Fruit fly (Drosophila melanogaster) whole organism, embryonic: ENCODE data around the gene CG16719.

Experiments used
- B-H2 ChIP-seq: fragments of 200-800 bp; sonication (Bioruptor generic); optimal IDR thresholded peaks from 2 replicates; lab custom pipeline; 2018; ENCODE audit warnings: missing biosample characterization, mild to moderate bottlenecking, missing genetic modification characterization
- Bteb2 ChIP-seq: fragments of 200-800 bp; sonication (Bioruptor generic); optimal IDR thresholded peaks from 2 replicates; lab custom pipeline; 2016; ENCODE audit warnings: missing biosample characterization, missing genetic modification characterization
- CG10267 ChIP-seq: fragments of 200-800 bp; sonication (Bioruptor generic); optimal IDR thresholded peaks from 2 replicates; lab custom pipeline; 2018; ENCODE audit warnings: missing biosample characterization, mild to moderate bottlenecking, missing genetic modification characterization, moderate library complexity
- CG11723 ChIP-seq: fragments of 200-800 bp; sonication (Bioruptor generic); optimal IDR thresholded peaks from 2 replicates; lab custom pipeline; 2017; ENCODE audit warnings: missing biosample characterization, mild to moderate bottlenecking, missing genetic modification characterization
- CG12219 ChIP-seq: fragments of 200-800 bp; sonication (Bioruptor generic); optimal IDR thresholded peaks from 3 replicates; lab custom pipeline; 2018; ENCODE audit warnings: missing biosample characterization, mild to moderate bottlenecking, missing genetic modification characterization
- CG12659 ChIP-seq: fragments of 200-800 bp; sonication (Bioruptor generic); optimal IDR thresholded peaks from 3 replicates; lab custom pipeline; 2017; ENCODE audit warnings: mild to moderate bottlenecking, missing biosample characterization, missing genetic modification reagents, missing genetic modification characterization
- CG12942 ChIP-seq: fragments of 200-800 bp; sonication (Bioruptor generic); optimal IDR thresholded peaks from 3 replicates; lab custom pipeline; 2016; ENCODE audit warnings: missing biosample characterization, missing genetic modification characterization
- CG14710 ChIP-seq: fragments of 200-800 bp; sonication (Bioruptor generic); optimal IDR thresholded peaks from 3 replicates; lab custom pipeline; 2019; ENCODE audit warnings: missing biosample characterization, mild to moderate bottlenecking, missing genetic modification characterization, moderate library complexity
- CG17802 ChIP-seq: fragments of 200-800 bp; sonication (Bioruptor generic); optimal IDR thresholded peaks from 2 replicates; lab custom pipeline; 2018; ENCODE audit warnings: missing biosample characterization, mild to moderate bottlenecking, missing genetic modification characterization, moderate library complexity
- CG2116 ChIP-seq: fragments of 200-800 bp; sonication (Bioruptor generic); optimal IDR thresholded peaks from 3 replicates; lab custom pipeline; 2018; ENCODE audit warnings: missing biosample characterization, mild to moderate bottlenecking, missing genetic modification characterization
- CG2120 ChIP-seq: fragments of 200-800 bp; sonication (Bioruptor generic); optimal IDR thresholded peaks from 3 replicates; lab custom pipeline; 2016; ENCODE audit warnings: missing biosample characterization, missing genetic modification characterization
- CG3163 ChIP-seq: fragments of 200-800 bp; sonication (Bioruptor generic); optimal IDR thresholded peaks from 3 replicates; lab custom pipeline; 2016; ENCODE audit warnings: missing biosample characterization, missing genetic modification characterization
- CG3847 ChIP-seq: fragments of 200-800 bp; sonication (Bioruptor generic); IDR thresholded peaks from 2 replicates; pipeline ENCODE4 v1.3.6; 2022; ENCODE audit warnings: missing biosample characterization, missing genetic modification characterization
- CG3995 ChIP-seq: fragments of 200-800 bp; sonication (Bioruptor generic); optimal IDR thresholded peaks from 3 replicates; lab custom pipeline; 2016; ENCODE audit warnings: missing biosample characterization, missing genetic modification characterization
- CG7556 ChIP-seq: fragments of 200-800 bp; sonication (Bioruptor generic); optimal IDR thresholded peaks from 2 replicates; lab custom pipeline; 2017; ENCODE audit warnings: missing biosample characterization, mild to moderate bottlenecking, missing genetic modification characterization
- CG7839 ChIP-seq: fragments of 200-800 bp; sonication (Bioruptor generic); optimal IDR thresholded peaks from 3 replicates; lab custom pipeline; 2018; ENCODE audit warnings: missing biosample characterization, mild to moderate bottlenecking, missing genetic modification characterization, moderate library complexity
- CG9932 ChIP-seq: fragments of 200-800 bp; sonication (Bioruptor generic); IDR thresholded peaks from 2 replicates; pipeline ENCODE4 v1.3.6; 2022; ENCODE audit warnings: missing biosample characterization, missing genetic modification characterization
- CTCF ChIP-seq: fragments of 200-800 bp; sonication (Bioruptor generic); optimal IDR thresholded peaks from 2 replicates; lab custom pipeline; 2017; ENCODE audit warnings: missing biosample characterization, mild to moderate bottlenecking, missing genetic modification characterization, moderate library complexity
- Chrac-16 ChIP-seq: fragments of 200-800 bp; sonication (Bioruptor generic); optimal IDR thresholded peaks from 3 replicates; lab custom pipeline; 2016; ENCODE audit warnings: missing biosample characterization, missing genetic modification characterization
- Deaf1 ChIP-seq: fragments of 200-800 bp; optimal IDR thresholded peaks from 3 replicates; lab custom pipeline; 2019; ENCODE audit warnings: missing biosample characterization, mild to moderate bottlenecking, missing genetic modification characterization, moderate library complexity
- Dll ChIP-seq: fragments of 200-800 bp; sonication (Bioruptor generic); IDR thresholded peaks from 4 replicates; pipeline ENCODE4 v1.3.6; 2022; ENCODE audit warnings: missing biosample characterization, missing genetic modification characterization; ENCODE audit not compliant: partially characterized antibody
- Ets65A ChIP-seq: fragments of 200-800 bp; sonication (Bioruptor generic); peaks from one replicate; lab custom pipeline; 2016; ENCODE audit warnings: missing biosample characterization, missing genetic modification characterization
- Ets97D ChIP-seq: fragments of 200-800 bp; sonication (Bioruptor generic); optimal IDR thresholded peaks from 3 replicates; lab custom pipeline; 2016; ENCODE audit warnings: missing biosample characterization, missing genetic modification characterization
- Fer2 ChIP-seq: fragments of 200-800 bp; sonication (Bioruptor generic); optimal IDR thresholded peaks from 2 replicates; lab custom pipeline; 2018; ENCODE audit warnings: missing biosample characterization, mild to moderate bottlenecking, missing genetic modification characterization, moderate library complexity
- Fer3 ChIP-seq: fragments of 200-800 bp; sonication (Bioruptor generic); optimal IDR thresholded peaks from 2 replicates; lab custom pipeline; 2018; ENCODE audit warnings: missing biosample characterization, mild to moderate bottlenecking, missing genetic modification characterization, moderate library complexity
- HmgD ChIP-seq: fragments of 200-800 bp; sonication (Bioruptor generic); optimal IDR thresholded peaks from 3 replicates; lab custom pipeline; 2016; ENCODE audit warnings: missing biosample characterization, missing genetic modification characterization
- HmgZ ChIP-seq: fragments of 200-800 bp; sonication (Bioruptor generic); optimal IDR thresholded peaks from 2 replicates; lab custom pipeline; 2018; ENCODE audit warnings: missing biosample characterization, mild to moderate bottlenecking, missing genetic modification characterization
- Myb ChIP-seq: fragments of 200-800 bp; sonication (Bioruptor generic); optimal IDR thresholded peaks from 2 replicates; lab custom pipeline; 2016; ENCODE audit warnings: missing biosample characterization, missing genetic modification characterization
- NC2β ChIP-seq: fragments of 200-800 bp; sonication (Bioruptor generic); optimal IDR thresholded peaks from 2 replicates; lab custom pipeline; 2016; ENCODE audit warnings: missing biosample characterization, missing genetic modification characterization
- NfI ChIP-seq: fragments of 200-800 bp; sonication (Bioruptor generic); optimal IDR thresholded peaks from 3 replicates; lab custom pipeline; 2018; ENCODE audit warnings: missing biosample characterization, mild to moderate bottlenecking, missing genetic modification characterization, moderate library complexity
- Opbp ChIP-seq: fragments of 200-800 bp; sonication (Bioruptor generic); IDR thresholded peaks from 3 replicates; pipeline ENCODE4 v1.3.6; 2022; ENCODE audit warnings: missing biosample characterization, missing genetic modification characterization; ENCODE audit not compliant: partially characterized antibody
- Side ChIP-seq: fragments of 200-800 bp; sonication (Bioruptor generic); optimal IDR thresholded peaks from 2 replicates; lab custom pipeline; 2016; ENCODE audit warnings: missing biosample characterization, missing genetic modification characterization
- Sry-δ ChIP-seq: fragments of 200-800 bp; sonication (Bioruptor generic); optimal IDR thresholded peaks from 2 replicates; lab custom pipeline; 2016; ENCODE audit warnings: missing biosample characterization, missing genetic modification characterization
- bbx ChIP-seq: fragments of 200-800 bp; sonication (Bioruptor generic); IDR thresholded peaks from 2 replicates; pipeline ENCODE4 v1.3.6; 2022; ENCODE audit warnings: missing biosample characterization, missing genetic modification characterization; ENCODE audit not compliant: partially characterized antibody
- ci ChIP-seq: fragments of 200-800 bp; sonication (Bioruptor generic); IDR thresholded peaks from 3 replicates; pipeline ENCODE4 v1.3.6; 2022; ENCODE audit warnings: missing biosample characterization, missing genetic modification characterization
- ems ChIP-seq: fragments of 200-800 bp; sonication (Bioruptor generic); optimal IDR thresholded peaks from 3 replicates; lab custom pipeline; 2016; ENCODE audit warnings: missing biosample characterization, missing genetic modification characterization
- gcm2 ChIP-seq: fragments of 200-800 bp; sonication (Bioruptor generic); optimal IDR thresholded peaks from 2 replicates; lab custom pipeline; 2016; ENCODE audit warnings: missing biosample characterization, missing genetic modification characterization
- h ChIP-seq: fragments of >200 bp; optimal IDR thresholded peaks from 2 replicates; lab custom pipeline; 2017
- ind ChIP-seq: fragments of 200-800 bp; sonication (Bioruptor generic); optimal IDR thresholded peaks from 3 replicates; lab custom pipeline; 2016; ENCODE audit warnings: missing biosample characterization, missing genetic modification characterization
- insv ChIP-seq, 2 experiments: fragments of 200-800 bp; sonication (Bioruptor generic); optimal IDR thresholded peaks; 3 replicates each; lab custom pipeline; 2016 to 2018; ENCODE audit warnings: missing biosample characterization in 2 of 2, missing genetic modification characterization in 2 of 2
- knrl ChIP-seq: fragments of 200-800 bp; sonication (Bioruptor generic); IDR thresholded peaks from 3 replicates; pipeline ENCODE4 v1.3.6; 2022; ENCODE audit warnings: missing biosample characterization, missing genetic modification characterization; ENCODE audit not compliant: partially characterized antibody
- pho ChIP-seq: fragments of 200-800 bp; sonication (Bioruptor generic); optimal IDR thresholded peaks from 2 replicates; lab custom pipeline; 2016; ENCODE audit warnings: missing biosample characterization, missing genetic modification characterization
- ranshi ChIP-seq: fragments of 200-800 bp; sonication (Bioruptor generic); IDR thresholded peaks from 2 replicates; pipeline ENCODE4 v1.3.6; 2022; ENCODE audit warnings: missing biosample characterization, missing genetic modification characterization
- repo ChIP-seq: fragments of 200-800 bp; sonication (Bioruptor generic); optimal IDR thresholded peaks from 2 replicates; lab custom pipeline; 2016; ENCODE audit warnings: missing biosample characterization, missing genetic modification characterization
- shn ChIP-seq: fragments of 200-800 bp; sonication (Bioruptor generic); optimal IDR thresholded peaks from 3 replicates; lab custom pipeline; 2016; ENCODE audit warnings: missing biosample characterization, missing genetic modification characterization
- sna ChIP-seq: fragments of 200-800 bp; sonication (Bioruptor generic); IDR thresholded peaks from 2 replicates; pipeline ENCODE4 v1.3.6; 2022; ENCODE audit warnings: missing biosample characterization, missing genetic modification characterization; ENCODE audit not compliant: partially characterized antibody
- sr ChIP-seq: fragments of 200-800 bp; sonication (Bioruptor generic); IDR thresholded peaks from 3 replicates; pipeline ENCODE4 v1.3.6; 2022; ENCODE audit warnings: missing biosample characterization, missing genetic modification characterization
- stwl ChIP-seq: fragments of 200-800 bp; sonication (Bioruptor generic); optimal IDR thresholded peaks from 3 replicates; lab custom pipeline; 2018; ENCODE audit warnings: missing biosample characterization, mild to moderate bottlenecking, missing genetic modification characterization, moderate library complexity
- sug ChIP-seq: fragments of 200-800 bp; optimal IDR thresholded peaks from 2 replicates; lab custom pipeline; 2019; ENCODE audit warnings: missing biosample characterization, mild to moderate bottlenecking, missing genetic modification characterization, moderate library complexity
- ttk ChIP-seq: fragments of 200-800 bp; sonication (Bioruptor generic); IDR thresholded peaks from 2 replicates; pipeline ENCODE4 v2.1.2; 2022; ENCODE audit warnings: missing biosample characterization, missing genetic modification characterization
- z ChIP-seq: fragments of 200-800 bp; sonication (Bioruptor generic); IDR thresholded peaks from 3 replicates; pipeline ENCODE4 v1.3.6; 2022; ENCODE audit warnings: missing biosample characterization, missing genetic modification characterization

Gene CG16719

dm6 chr3L:9729795-9730421 lies 44.9 kb downstream of the CG16719 start, which contains the start of gene ATPsynB:
Gene ATPsynB (plus strand): TSS chr3L:9729999.
- TF ChIP-seq knrl (GFP tag; lab: Robert Waterston, UW) (peak; percentile 32; the same call in 1 of the 3 replicates), sug (tag; lab: Kevin White, UChicago) (peak; percentile 61), HmgZ (tag; lab: Kevin White, UChicago) (peak; percentile 53), CG2116 (GFP tag; lab: Kevin White, UChicago) (peak; percentile 35), CG3847 (peak; percentile 87), CG3995 (GFP tag; lab: Kevin White, UChicago) (peak; percentile 38), Ets65A (peak; percentile 30), ems (no peak), CG12942 (GFP tag; lab: Kevin White, UChicago) (peak; percentile 19), CG7839 (tag; lab: Kevin White, UChicago) (no peak), Bteb2 (no peak), Chrac-16 (GFP tag; lab: Kevin White, UChicago) (peak; percentile 9), pho (GFP tag; lab: Kevin White, UChicago) (peak; percentile 10), CG10267 (tag; lab: Kevin White, UChicago) (peak; percentile 98), ind (GFP tag; lab: Kevin White, UChicago) (peak; percentile 25), repo (no peak), Fer3 (tag; lab: Kevin White, UChicago) (peak; percentile 18), CG17802 (no peak), Sry-δ (peak; percentile 25), B-H2 (peak; percentile 81), insv (GFP tag; optimal IDR thresholded peaks at IDR 0.05; lab: Kevin White, UChicago) (peak in 1 of 2 experiments; percentile 26), bbx (GFP tag; lab: Robert Waterston, UW) (peak; percentile 50; the same call in 1 of the 2 replicates), Myb (GFP tag; lab: Kevin White, UChicago) (peak; percentile 50), CG2120 (GFP tag; lab: Kevin White, UChicago) (peak; percentile 47), CG14710 (tag; lab: Kevin White, UChicago) (peak; percentile 59), gcm2 (GFP tag; lab: Kevin White, UChicago) (no peak), NfI (GFP tag; lab: Kevin White, UChicago) (peak; percentile 39), ttk (GFP tag; lab: Robert Waterston, UW) (no peak), CG11723 (no peak), CG3163 (GFP tag; lab: Kevin White, UChicago) (no peak), Fer2 (tag; lab: Kevin White, UChicago) (peak; percentile 3), Deaf1 (tag; lab: Kevin White, UChicago) (no peak), HmgD (peak; percentile 36), stwl (peak; percentile 93), Ets97D (GFP tag; lab: Kevin White, UChicago) (peak; percentile 65), ranshi (GFP tag; lab: Robert Waterston, UW) (no peak), sr (GFP tag; lab: Robert Waterston, UW) (no peak), NC2β (GFP tag; lab: Kevin White, UChicago) (peak; percentile 17), h (no peak), CG7556 (no peak), CG9932 (GFP tag; lab: Robert Waterston, UW) (peak; percentile 55), Side (GFP tag; lab: Kevin White, UChicago) (no peak), z (GFP tag; lab: Robert Waterston, UW) (0 out of 3 replicates have a peak, but pooled peaks have one; percentile 13), CG12659 (GFP tag; lab: Kevin White, UChicago) (peak; percentile 72), Dll (GFP tag; lab: Robert Waterston, UW) (0 out of 4 replicates have a peak, but pooled peaks have one; percentile 11), CG12219 (GFP tag; lab: Kevin White, UChicago) (no peak), shn (GFP tag; lab: Kevin White, UChicago) (no peak), sna (GFP tag; lab: Robert Waterston, UW) (no peak), Opbp (peak; percentile 42; the same call in 1 of the 3 replicates), ci (GFP tag; lab: Robert Waterston, UW) (0 out of 3 replicates have a peak, but pooled peaks have one; percentile 34), CTCF (GFP tag; lab: Kevin White, UChicago) (peak; percentile 46)
